Fruit fly (Drosophila melanogaster) whole organism, embryonic: ENCODE results near the gene gammaCOP.

Experiments used
- Atf6 ChIP-seq: fragments of 200-800 bp; sonication (Bioruptor generic); IDR thresholded peaks from 2 replicates; pipeline ENCODE4 v1.3.6; 2022; ENCODE audit warnings: missing biosample characterization, missing genetic modification characterization
- CG10462 ChIP-seq: fragments of 200-800 bp; sonication (Bioruptor generic); optimal IDR thresholded peaks from 2 replicates; lab custom pipeline; 2016; ENCODE audit warnings: missing biosample characterization, missing genetic modification characterization
- CG11093 ChIP-seq: fragments of 200-800 bp; sonication (Bioruptor generic); IDR thresholded peaks from 3 replicates; pipeline ENCODE4 v1.3.6; 2022; ENCODE audit warnings: missing biosample characterization, missing genetic modification characterization
- CG12299 ChIP-seq: fragments of 200-800 bp; sonication (Bioruptor generic); optimal IDR thresholded peaks from 2 replicates; lab custom pipeline; 2018; ENCODE audit warnings: missing biosample characterization, mild to moderate bottlenecking, missing genetic modification characterization
- CG12391 ChIP-seq: fragments of 200-800 bp; sonication (Bioruptor generic); optimal IDR thresholded peaks from 3 replicates; lab custom pipeline; 2018; ENCODE audit warnings: missing biosample characterization, mild to moderate bottlenecking, missing genetic modification characterization, moderate library complexity
- CG13296 ChIP-seq: fragments of 200-800 bp; sonication (Bioruptor generic); optimal IDR thresholded peaks from 3 replicates; lab custom pipeline; 2018; ENCODE audit warnings: missing biosample characterization, mild to moderate bottlenecking, missing genetic modification characterization
- CG14860 ChIP-seq: fragments of 200-800 bp; sonication (Bioruptor generic); IDR thresholded peaks from 3 replicates; pipeline ENCODE4 v1.3.6; 2022; ENCODE audit warnings: missing biosample characterization, missing genetic modification characterization; ENCODE audit not compliant: partially characterized antibody
- CG1529 ChIP-seq: fragments of 200-800 bp; sonication (Bioruptor generic); optimal IDR thresholded peaks from 3 replicates; lab custom pipeline; 2018; ENCODE audit warnings: missing biosample characterization, missing genetic modification characterization
- CG15601 ChIP-seq: fragments of 200-800 bp; sonication (Bioruptor generic); optimal IDR thresholded peaks from 3 replicates; lab custom pipeline; 2019; ENCODE audit warnings: missing biosample characterization, mild to moderate bottlenecking, missing genetic modification characterization, moderate library complexity
- CG17186 ChIP-seq: fragments of 200-800 bp; sonication (Bioruptor generic); optimal IDR thresholded peaks from 3 replicates; lab custom pipeline; 2017; ENCODE audit warnings: missing biosample characterization, missing genetic modification reagents, missing genetic modification characterization
- CG18011 ChIP-seq: fragments of 200-800 bp; sonication (Bioruptor generic); optimal IDR thresholded peaks from 2 replicates; lab custom pipeline; 2017; ENCODE audit warnings: missing biosample characterization, missing genetic modification characterization, mild to moderate bottlenecking, moderate library complexity, missing genotype
- CG30020 ChIP-seq: fragments of 200-800 bp; optimal IDR thresholded peaks from 2 replicates; lab custom pipeline; 2019; ENCODE audit warnings: missing biosample characterization, mild to moderate bottlenecking, missing genetic modification characterization, moderate library complexity
- CG30403 ChIP-seq: fragments of 200-800 bp; sonication (Bioruptor generic); optimal IDR thresholded peaks from 3 replicates; lab custom pipeline; 2016; ENCODE audit warnings: missing biosample characterization, missing genetic modification characterization
- CG6854 ChIP-seq: fragments of 200-800 bp; sonication (Bioruptor generic); optimal IDR thresholded peaks from 3 replicates; lab custom pipeline; 2017; ENCODE audit warnings: missing biosample characterization, mild to moderate bottlenecking, missing genetic modification characterization
- CG7271 ChIP-seq: fragments of 200-800 bp; sonication (Bioruptor generic); optimal IDR thresholded peaks from 2 replicates; lab custom pipeline; 2018; ENCODE audit warnings: missing biosample characterization, mild to moderate bottlenecking, missing genetic modification characterization, moderate library complexity
- CG9727 ChIP-seq: fragments of 200-800 bp; sonication (Bioruptor generic); optimal IDR thresholded peaks from 3 replicates; lab custom pipeline; 2017; ENCODE audit warnings: missing biosample characterization, mild to moderate bottlenecking, missing genetic modification characterization
- CG9932 ChIP-seq: fragments of 200-800 bp; sonication (Bioruptor generic); IDR thresholded peaks from 2 replicates; pipeline ENCODE4 v1.3.6; 2022; ENCODE audit warnings: missing biosample characterization, missing genetic modification characterization
- Doc3 ChIP-seq: fragments of 200-800 bp; sonication (Bioruptor generic); IDR thresholded peaks from 3 replicates; pipeline ENCODE4 v1.3.6; 2022; ENCODE audit warnings: missing biosample characterization, missing genetic modification characterization; ENCODE audit not compliant: partially characterized antibody
- Elba2 ChIP-seq: fragments of 200-800 bp; sonication (Bioruptor generic); optimal IDR thresholded peaks from 3 replicates; lab custom pipeline; 2016; ENCODE audit warnings: missing biosample characterization, missing genetic modification characterization
- Fer1 ChIP-seq: fragments of 200-800 bp; sonication (Bioruptor generic); optimal IDR thresholded peaks from 2 replicates; lab custom pipeline; 2017; ENCODE audit warnings: missing biosample characterization, mild to moderate bottlenecking, missing genetic modification characterization
- Hand ChIP-seq: fragments of 200-800 bp; sonication (Bioruptor generic); optimal IDR thresholded peaks from 2 replicates; lab custom pipeline; 2017; ENCODE audit warnings: mild to moderate bottlenecking, missing biosample characterization, missing genetic modification reagents, missing genetic modification characterization
- Hmr ChIP-seq: fragments of 200-800 bp; sonication (Bioruptor generic); optimal IDR thresholded peaks from 3 replicates; lab custom pipeline; 2017; ENCODE audit warnings: mild to moderate bottlenecking, missing biosample characterization, missing genetic modification reagents, missing genetic modification characterization
- Max ChIP-seq: fragments of 200-800 bp; sonication (Bioruptor generic); optimal IDR thresholded peaks from 2 replicates; lab custom pipeline; 2016; ENCODE audit warnings: missing biosample characterization, mild to moderate bottlenecking, missing genetic modification characterization
- Mrtf ChIP-seq: fragments of 200-800 bp; sonication (Bioruptor generic); IDR thresholded peaks from 3 replicates; pipeline ENCODE4 v1.3.6; 2022; ENCODE audit warnings: missing biosample characterization, missing genetic modification characterization
- Myb ChIP-seq: fragments of 200-800 bp; sonication (Bioruptor generic); optimal IDR thresholded peaks from 2 replicates; lab custom pipeline; 2016; ENCODE audit warnings: missing biosample characterization, missing genetic modification characterization
- ara ChIP-seq: fragments of 200-800 bp; sonication (Bioruptor generic); IDR thresholded peaks from 2 replicates; pipeline ENCODE4 v1.3.6; 2022; ENCODE audit warnings: missing biosample characterization, missing genetic modification characterization
- bigmax ChIP-seq: fragments of 200-800 bp; sonication (Bioruptor generic); optimal IDR thresholded peaks from 2 replicates; lab custom pipeline; 2018; ENCODE audit warnings: missing biosample characterization, mild to moderate bottlenecking, missing genetic modification characterization
- cwo ChIP-seq: fragments of 200-800 bp; sonication (Bioruptor generic); optimal IDR thresholded peaks from 3 replicates; lab custom pipeline; 2017; ENCODE audit warnings: missing biosample characterization, missing genetic modification characterization, mild to moderate bottlenecking, moderate library complexity, missing genetic modification reagents
- eyg ChIP-seq: fragments of 200-800 bp; sonication (Bioruptor generic); optimal IDR thresholded peaks from 3 replicates; lab custom pipeline; 2016; ENCODE audit warnings: missing biosample characterization, missing genetic modification characterization
- fru ChIP-seq: fragments of >200 bp; optimal IDR thresholded peaks from 2 replicates; lab custom pipeline; 2017
- ftz-f1 ChIP-seq: fragments of 200-800 bp; sonication (Bioruptor generic); optimal IDR thresholded peaks from 2 replicates; lab custom pipeline; 2016; ENCODE audit warnings: missing biosample characterization, missing genetic modification characterization
- gsb ChIP-seq: fragments of 200-800 bp; sonication (Bioruptor generic); IDR thresholded peaks from 2 replicates; pipeline ENCODE4 v1.3.6; 2022; ENCODE audit warnings: missing biosample characterization, missing genetic modification characterization
- insv ChIP-seq, 2 experiments: fragments of 200-800 bp; sonication (Bioruptor generic); optimal IDR thresholded peaks; 3 replicates each; lab custom pipeline; 2016 to 2018; ENCODE audit warnings: missing biosample characterization in 2 of 2, missing genetic modification characterization in 2 of 2
- jigr1 ChIP-seq: fragments of 200-800 bp; sonication (Bioruptor generic); IDR thresholded peaks from 3 replicates; pipeline ENCODE4 v1.3.6; 2022; ENCODE audit warnings: missing biosample characterization, missing genetic modification characterization
- knrl ChIP-seq: fragments of 200-800 bp; sonication (Bioruptor generic); IDR thresholded peaks from 3 replicates; pipeline ENCODE4 v1.3.6; 2022; ENCODE audit warnings: missing biosample characterization, missing genetic modification characterization; ENCODE audit not compliant: partially characterized antibody
- lilli ChIP-seq: fragments of 200-800 bp; sonication (Bioruptor generic); optimal IDR thresholded peaks from 3 replicates; lab custom pipeline; 2016; ENCODE audit warnings: missing biosample characterization, missing genetic modification characterization
- nmo ChIP-seq: fragments of 200-800 bp; sonication (Bioruptor generic); optimal IDR thresholded peaks from 2 replicates; lab custom pipeline; 2018; ENCODE audit warnings: missing biosample characterization, mild to moderate bottlenecking, missing genetic modification characterization, moderate library complexity
- peb ChIP-seq: fragments of 200-800 bp; sonication (Bioruptor generic); IDR thresholded peaks from 2 replicates; pipeline ENCODE4 v1.3.6; 2022; ENCODE audit warnings: missing biosample characterization, missing genetic modification characterization
- rib ChIP-seq: fragments of 200-800 bp; sonication (Bioruptor generic); IDR thresholded peaks from 2 replicates; pipeline ENCODE4 v1.3.6; 2022; ENCODE audit warnings: missing biosample characterization, missing genetic modification characterization
- sc ChIP-seq, 3 experiments: fragments of >200 bp in 2 of 3; fragments of 200-800 bp in 1 of 3; sonication (Bioruptor generic) in 1 of 3; optimal IDR thresholded peaks; 2 replicates in 2 of 3; 3 replicates in 1 of 3; lab custom pipeline; 2017; ENCODE audit warnings: mild to moderate bottlenecking in 1 of 3, missing biosample characterization in 1 of 3, missing genetic modification characterization in 1 of 3, missing genetic modification reagents in 1 of 3
- sd ChIP-seq: fragments of 200-800 bp; sonication (Bioruptor generic); optimal IDR thresholded peaks from 3 replicates; lab custom pipeline; 2018; ENCODE audit warnings: missing biosample characterization, mild to moderate bottlenecking, missing genetic modification characterization, moderate library complexity
- shn ChIP-seq: fragments of 200-800 bp; sonication (Bioruptor generic); optimal IDR thresholded peaks from 3 replicates; lab custom pipeline; 2016; ENCODE audit warnings: missing biosample characterization, missing genetic modification characterization
- sim ChIP-seq: fragments of 200-800 bp; sonication (Bioruptor generic); IDR thresholded peaks from 2 replicates; pipeline ENCODE4 v1.3.6; 2022; ENCODE audit warnings: missing biosample characterization, missing genetic modification characterization
- sob ChIP-seq: fragments of 200-800 bp; sonication (Bioruptor generic); IDR thresholded peaks from 2 replicates; pipeline ENCODE4 v1.3.6; 2022; ENCODE audit warnings: missing biosample characterization, missing genetic modification characterization
- stwl ChIP-seq: fragments of 200-800 bp; sonication (Bioruptor generic); optimal IDR thresholded peaks from 3 replicates; lab custom pipeline; 2018; ENCODE audit warnings: missing biosample characterization, mild to moderate bottlenecking, missing genetic modification characterization, moderate library complexity
- sug ChIP-seq: fragments of 200-800 bp; optimal IDR thresholded peaks from 2 replicates; lab custom pipeline; 2019; ENCODE audit warnings: missing biosample characterization, mild to moderate bottlenecking, missing genetic modification characterization, moderate library complexity
- tgo ChIP-seq: fragments of 200-800 bp; sonication (Bioruptor generic); IDR thresholded peaks from 3 replicates; pipeline ENCODE4 v1.3.6; 2022; ENCODE audit warnings: missing biosample characterization, missing genetic modification characterization
- unc-4 ChIP-seq: fragments of 200-800 bp; sonication (Bioruptor generic); IDR thresholded peaks from 2 replicates; pipeline ENCODE4 v1.3.6; 2022; ENCODE audit warnings: missing biosample characterization, missing genetic modification characterization; ENCODE audit not compliant: partially characterized antibody
- zfh1 ChIP-seq: fragments of 200-800 bp; sonication (Bioruptor generic); IDR thresholded peaks from 3 replicates; pipeline ENCODE4 v1.3.6; 2022; ENCODE audit warnings: missing biosample characterization, missing genetic modification characterization

gammaCOP gene

dm6 chr3R:31596071-31596883 lies 24.3 kb downstream of the gammaCOP start, which contains the start of gene RpL6:
Gene RpL6 (minus strand): TSS chr3R:31596204.
- TF ChIP-seq lilli (GFP tag; lab: Kevin White, UChicago) = peak; percentile 40
- TF ChIP-seq CG30020 = peak; percentile 70
- TF ChIP-seq CG17186 (GFP tag; lab: Kevin White, UChicago) = peak; percentile 36
- TF ChIP-seq jigr1 = no peak
- peak; percentile 58 for TF ChIP-seq nmo (GFP tag; lab: Kevin White, UChicago)
- no peak for TF ChIP-seq rib (GFP tag; lab: Robert Waterston, UW)
- peak; percentile 57 for TF ChIP-seq Hmr
- TF ChIP-seq Max (GFP tag; lab: Kevin White, UChicago) = peak; percentile 92
- peak; percentile 86 for TF ChIP-seq unc-4 (GFP tag; lab: Robert Waterston, UW)
- TF ChIP-seq eyg = no peak
- peak; percentile 21 for TF ChIP-seq CG30403 (GFP tag; lab: Kevin White, UChicago)
- no peak for TF ChIP-seq peb (GFP tag; lab: Robert Waterston, UW)
- peak; percentile 72 for TF ChIP-seq Doc3 (GFP tag; lab: Robert Waterston, UW)
- TF ChIP-seq gsb = no peak
- no peak for TF ChIP-seq CG9932 (GFP tag; lab: Robert Waterston, UW)
- TF ChIP-seq sug (tag; lab: Kevin White, UChicago) = peak; percentile 1
- TF ChIP-seq Mrtf (GFP tag; lab: Robert Waterston, UW) = no peak
- peak; percentile 54 for TF ChIP-seq Hand (GFP tag; lab: Kevin White, UChicago)
- peak in 1 of 2 experiments; percentile 25 for TF ChIP-seq insv (GFP tag; optimal IDR thresholded peaks at IDR 0.05; lab: Kevin White, UChicago)
- peak; percentile 54 for TF ChIP-seq CG12391 (tag; lab: Kevin White, UChicago)
- no peak for TF ChIP-seq sim (GFP tag; lab: Robert Waterston, UW)
- peak; percentile 98 for TF ChIP-seq Myb (GFP tag; lab: Kevin White, UChicago)
- peak; percentile 34 for TF ChIP-seq CG7271 (tag; lab: Kevin White, UChicago)
- peak; percentile 28 for TF ChIP-seq CG12299 (tag; lab: Kevin White, UChicago)
- TF ChIP-seq CG13296 = peak; percentile 24
- no peak for TF ChIP-seq zfh1 (GFP tag; lab: Robert Waterston, UW)
- TF ChIP-seq CG18011 (GFP tag; lab: Kevin White, UChicago) = no peak
- 0 out of 2 replicates have a peak, but pooled peaks have one; percentile 7 for TF ChIP-seq sob
- TF ChIP-seq CG9727 = peak; percentile 38
- no peak for TF ChIP-seq shn
- TF ChIP-seq CG1529 (GFP tag; lab: Kevin White, UChicago) = no peak
- peak; percentile 57 for TF ChIP-seq sd (tag; lab: Kevin White, UChicago)
- TF ChIP-seq Atf6 (GFP tag; lab: Robert Waterston, UW) = no peak
- no peak for TF ChIP-seq tgo (GFP tag; lab: Robert Waterston, UW)
- TF ChIP-seq CG11093 (GFP tag; lab: Robert Waterston, UW) = no peak
- peak; percentile 86 for TF ChIP-seq stwl (tag; lab: Kevin White, UChicago)
- TF ChIP-seq ftz-f1 (GFP tag; lab: Kevin White, UChicago) = peak; percentile 66
- TF ChIP-seq Fer1 = peak; percentile 40
- TF ChIP-seq cwo = peak; percentile 59
- TF ChIP-seq sc (optimal IDR thresholded peaks at IDR 0.05; lab: Kevin White, UChicago) = no peak
- TF ChIP-seq sc (GFP tag; optimal IDR thresholded peaks at IDR 0.05; lab: Kevin White, UChicago) = no peak
- no peak for TF ChIP-seq CG10462
- peak; percentile 97 for TF ChIP-seq bigmax (GFP tag; lab: Kevin White, UChicago)
- no peak for TF ChIP-seq ara (GFP tag; lab: Robert Waterston, UW)
- TF ChIP-seq knrl (GFP tag; lab: Robert Waterston, UW) = peak; percentile 71
- no peak for TF ChIP-seq fru (lab: Kevin White, UChicago)
- peak; percentile 54 for TF ChIP-seq CG15601 (tag; lab: Kevin White, UChicago)
- no peak for TF ChIP-seq Elba2 (GFP tag; lab: Kevin White, UChicago)
- TF ChIP-seq CG6854 = no peak
- peak; percentile 78 for TF ChIP-seq CG14860 (GFP tag; lab: Robert Waterston, UW)
